Fruit fly (Drosophila melanogaster): ENCODE results near the gene CG17931.
A peak's percentile ranks its signal among the peaks of the same experiment; 100 is the strongest.

The CG17931 gene

dm6 chr3R:16331809-16332343, 27.4 kb downstream of the CG17931 start (continued):
- TF ChIP-seq CG11723 (GFP tag; optimal IDR thresholded peaks at IDR 0.05) (peak; percentile 77), CG5953 (GFP tag; IDR thresholded peaks at IDR 0.05) (no peak), CG4328 (GFP tag; optimal IDR thresholded peaks at IDR 0.05) (peak; percentile 73), wor (GFP tag; IDR thresholded peaks at IDR 0.05) (no peak), BtbVII (GFP tag; optimal IDR thresholded peaks at IDR 0.05) (peak; percentile 41), NFAT (GFP tag; IDR thresholded peaks at IDR 0.05) (peak; percentile 71), sug (tag; optimal IDR thresholded peaks at IDR 0.05) (peak; percentile 38), CG3407 (GFP tag; optimal IDR thresholded peaks at IDR 0.05) (peak; percentile 87), ftz-f1 (GFP tag; optimal IDR thresholded peaks at IDR 0.05) (no peak), CG7786 (GFP tag; optimal IDR thresholded peaks at IDR 0.05) (peak; percentile 54), GATAe (GFP tag; conservative IDR thresholded peaks at IDR 0.05) (0 out of 2 replicates have a peak, but pooled peaks have one; percentile 8), nau (GFP tag; optimal IDR thresholded peaks at IDR 0.05) (peak; percentile 76), wdn (GFP tag; IDR thresholded peaks at IDR 0.05) (peak; percentile 45; the same call in 1 of the 2 replicates), bcd (GFP tag; optimal IDR thresholded peaks at IDR 0.05) (peak; percentile 38), pho (GFP tag; optimal IDR thresholded peaks at IDR 0.05) (peak; percentile 21), CG6683 (GFP tag; optimal IDR thresholded peaks at IDR 0.05) (no peak), run (tag; optimal IDR thresholded peaks at IDR 0.05) (peak; percentile 11), gsb-n (tag; optimal IDR thresholded peaks at IDR 0.05) (peak; percentile 60), CG17186 (GFP tag; optimal IDR thresholded peaks at IDR 0.05) (peak; percentile 37), CG6272 (GFP tag; IDR thresholded peaks at IDR 0.05) (no peak), CG13296 (GFP tag; optimal IDR thresholded peaks at IDR 0.05) (peak; percentile 73), kni (GFP tag; optimal IDR thresholded peaks at IDR 0.05) (peak; percentile 82), NC2α (GFP tag; optimal IDR thresholded peaks at IDR 0.05) (peak; percentile 71), dmrt99B (tag; optimal IDR thresholded peaks at IDR 0.05) (no peak), CG9215 (GFP tag; IDR thresholded peaks at IDR 0.05) (no peak), pnt (GFP tag; optimal IDR thresholded peaks at IDR 0.05) (peak; percentile 4), Nf-YC (tag; optimal IDR thresholded peaks at IDR 0.05) (no peak), HLH3B (GFP tag; IDR thresholded peaks at IDR 0.05) (peak; percentile 36; the same call in 1 of the 2 replicates), cas (GFP tag; IDR thresholded peaks at IDR 0.05) (no peak), NfI (GFP tag; optimal IDR thresholded peaks at IDR 0.05) (peak; percentile 20), CG18619 (GFP tag; optimal IDR thresholded peaks at IDR 0.05) (peak; percentile 74), psq (GFP tag; optimal IDR thresholded peaks at IDR 0.05) (peak; percentile 30), CG10366 (GFP tag; IDR thresholded peaks at IDR 0.05) (peak; percentile 43), CG32772 (GFP tag; IDR thresholded peaks at IDR 0.05) (0 out of 2 replicates have a peak, but pooled peaks have one; percentile 21), MTF-1 (GFP tag; optimal IDR thresholded peaks at IDR 0.05; ENCODE audit: borderline replicate concordance) (peak; percentile 52), CG17385 (GFP tag; optimal IDR thresholded peaks at IDR 0.05) (peak; percentile 44), Usf (GFP tag; optimal IDR thresholded peaks at IDR 0.05) (peak; percentile 13), CG12219 (GFP tag; optimal IDR thresholded peaks at IDR 0.05) (peak; percentile 74), ap (GFP tag; IDR thresholded peaks at IDR 0.05) (no peak), jigr1 (GFP tag; IDR thresholded peaks at IDR 0.05) (no peak), CG2129 (GFP tag; IDR thresholded peaks at IDR 0.05; ENCODE audit: partially characterized antibody) (no peak), B-H2 (GFP tag; optimal IDR thresholded peaks at IDR 0.05) (peak; percentile 37), Sox100B (GFP tag; optimal IDR thresholded peaks at IDR 0.05) (peak; percentile 35), ato (GFP tag; IDR thresholded peaks at IDR 0.05; ENCODE audit: partially characterized antibody) (no peak), Doc2 (GFP tag; IDR thresholded peaks at IDR 0.05) (no peak), Dref (GFP tag; IDR thresholded peaks at IDR 0.05) (no peak), Dip2 (GFP tag; IDR thresholded peaks at IDR 0.05) (no peak), CG13624 (GFP tag; optimal IDR thresholded peaks at IDR 0.05) (no peak), twi (tag; optimal IDR thresholded peaks at IDR 0.05) (peak; percentile 35), Sry-δ (GFP tag; optimal IDR thresholded peaks at IDR 0.05) (no peak), exex (tag; optimal IDR thresholded peaks at IDR 0.05) (peak; percentile 52)
